Fruit fly (Drosophila melanogaster) whole organism, embryonic: ENCODE results near the gene CG14805.
A peak's percentile ranks its signal among the peaks of the same experiment; 100 is the strongest.

Experiments used
- Antp ChIP-seq: fragments of 200-800 bp; sonication (Bioruptor generic); optimal IDR thresholded peaks from 3 replicates; lab custom pipeline; 2016; ENCODE audit warnings: missing biosample characterization, missing genetic modification characterization
- Atf-2 ChIP-seq: fragments of 200-800 bp; sonication (Bioruptor generic); optimal IDR thresholded peaks from 2 replicates; lab custom pipeline; 2016; ENCODE audit warnings: missing biosample characterization, missing genetic modification characterization
- Awh ChIP-seq: fragments of 200-800 bp; sonication (Bioruptor generic); IDR thresholded peaks from 2 replicates; pipeline ENCODE4, ENCODE4 v1.3.6; 2022; ENCODE audit warnings: missing biosample characterization, missing genetic modification characterization
- BEAF-32 ChIP-seq: fragments of 200-800 bp; sonication (Bioruptor generic); optimal IDR thresholded peaks from 3 replicates; lab custom pipeline; 2017; ENCODE audit warnings: missing biosample characterization, missing genetic modification characterization, mild to moderate bottlenecking, moderate library complexity, missing genetic modification reagents
- Blimp-1 ChIP-seq: fragments of 200-800 bp; sonication (Bioruptor generic); optimal IDR thresholded peaks from 3 replicates; lab custom pipeline; 2018; ENCODE audit warnings: missing biosample characterization, missing genetic modification characterization, mild to moderate bottlenecking, moderate library complexity, missing genetic modification reagents
- CG10462 ChIP-seq: fragments of 200-800 bp; sonication (Bioruptor generic); optimal IDR thresholded peaks from 2 replicates; lab custom pipeline; 2016; ENCODE audit warnings: missing biosample characterization, missing genetic modification characterization
- CG12071 ChIP-seq: fragments of 200-800 bp; sonication (Bioruptor generic); optimal IDR thresholded peaks from 3 replicates; lab custom pipeline; 2018; ENCODE audit warnings: missing biosample characterization, mild to moderate bottlenecking, missing genetic modification characterization
- CG13624 ChIP-seq: fragments of 200-800 bp; sonication (Bioruptor generic); optimal IDR thresholded peaks from 2 replicates; lab custom pipeline; 2016; ENCODE audit warnings: missing biosample characterization, missing genetic modification characterization
- CG15073 ChIP-seq: fragments of 200-800 bp; sonication (Bioruptor generic); optimal IDR thresholded peaks from 2 replicates; lab custom pipeline; 2016; ENCODE audit warnings: missing biosample characterization, missing genetic modification characterization
- CG15269 ChIP-seq: fragments of 200-800 bp; sonication (Bioruptor generic); optimal IDR thresholded peaks from 2 replicates; lab custom pipeline; 2018; ENCODE audit warnings: missing biosample characterization, mild to moderate bottlenecking, missing genetic modification characterization, moderate library complexity
- CG16815 ChIP-seq: fragments of 200-800 bp; sonication (Bioruptor generic); optimal IDR thresholded peaks from 3 replicates; lab custom pipeline; 2017; ENCODE audit warnings: missing biosample characterization, mild to moderate bottlenecking, missing genetic modification characterization
- CG18011 ChIP-seq: fragments of 200-800 bp; sonication (Bioruptor generic); optimal IDR thresholded peaks from 2 replicates; lab custom pipeline; 2017; ENCODE audit warnings: missing biosample characterization, missing genetic modification characterization, mild to moderate bottlenecking, moderate library complexity, missing genotype
- CG2875 ChIP-seq: fragments of 200-800 bp; sonication (Bioruptor generic); optimal IDR thresholded peaks from 2 replicates; lab custom pipeline; 2017; ENCODE audit warnings: missing biosample characterization, mild to moderate bottlenecking, missing genetic modification characterization, missing genetic modification reagents
- CG3065 ChIP-seq: fragments of 200-800 bp; sonication (Bioruptor generic); optimal IDR thresholded peaks from 2 replicates; lab custom pipeline; 2016; ENCODE audit warnings: missing biosample characterization, missing genetic modification characterization
- CG31388 ChIP-seq: fragments of 200-800 bp; sonication (Bioruptor generic); optimal IDR thresholded peaks from 2 replicates; lab custom pipeline; 2016; ENCODE audit warnings: missing biosample characterization, missing genetic modification characterization
- CG3847 ChIP-seq: fragments of 200-800 bp; sonication (Bioruptor generic); IDR thresholded peaks from 2 replicates; pipeline ENCODE4 v1.3.6; 2022; ENCODE audit warnings: missing biosample characterization, missing genetic modification characterization
- CG7928 ChIP-seq: fragments of 200-800 bp; sonication (Bioruptor generic); optimal IDR thresholded peaks from 2 replicates; lab custom pipeline; 2017; ENCODE audit warnings: missing biosample characterization, mild to moderate bottlenecking, missing genetic modification characterization
- CoRest ChIP-seq: fragments of 200-800 bp; sonication (Bioruptor generic); optimal IDR thresholded peaks from 3 replicates; lab custom pipeline; 2018; ENCODE audit warnings: missing biosample characterization, mild to moderate bottlenecking, missing genetic modification characterization, moderate library complexity
- D19A ChIP-seq: fragments of 200-800 bp; optimal IDR thresholded peaks from 3 replicates; lab custom pipeline; 2019; ENCODE audit warnings: missing biosample characterization, mild to moderate bottlenecking, missing genetic modification characterization, moderate library complexity
- E2f1 ChIP-seq: fragments of 200-800 bp; sonication (Bioruptor generic); IDR thresholded peaks from 2 replicates; pipeline ENCODE4 v1.3.6; 2022; ENCODE audit warnings: missing biosample characterization, missing genetic modification characterization
- Fer3 ChIP-seq: fragments of 200-800 bp; sonication (Bioruptor generic); optimal IDR thresholded peaks from 2 replicates; lab custom pipeline; 2018; ENCODE audit warnings: missing biosample characterization, mild to moderate bottlenecking, missing genetic modification characterization, moderate library complexity
- HLH54F ChIP-seq: fragments of 200-800 bp; sonication (Bioruptor generic); optimal IDR thresholded peaks from 3 replicates; lab custom pipeline; 2016; ENCODE audit warnings: missing biosample characterization, missing genetic modification characterization
- Hsf ChIP-seq: fragments of 200-800 bp; sonication (Bioruptor generic); optimal IDR thresholded peaks from 3 replicates; lab custom pipeline; 2016; ENCODE audit warnings: missing biosample characterization, missing genetic modification characterization
- NC2α ChIP-seq: fragments of 200-800 bp; sonication (Bioruptor generic); optimal IDR thresholded peaks from 2 replicates; lab custom pipeline; 2016; ENCODE audit warnings: missing biosample characterization, missing genetic modification characterization
- Optix ChIP-seq: fragments of 200-800 bp; sonication (Bioruptor generic); IDR thresholded peaks from 3 replicates; pipeline ENCODE4 v1.3.6; 2022; ENCODE audit warnings: missing biosample characterization, missing genetic modification characterization
- Ptx1 ChIP-seq: fragments of 200-800 bp; sonication (Bioruptor generic); IDR thresholded peaks from 2 replicates; pipeline ENCODE4 v1.3.6; 2022; ENCODE audit warnings: missing biosample characterization, missing genetic modification characterization
- Rfx ChIP-seq: fragments of 200-800 bp; sonication (Bioruptor generic); IDR thresholded peaks from 2 replicates; pipeline ENCODE4 v1.3.6; 2022; ENCODE audit warnings: missing biosample characterization, missing genetic modification characterization
- Sry-δ ChIP-seq: fragments of 200-800 bp; sonication (Bioruptor generic); optimal IDR thresholded peaks from 2 replicates; lab custom pipeline; 2016; ENCODE audit warnings: missing biosample characterization, missing genetic modification characterization
- Taf1 ChIP-seq: fragments of 200-800 bp; sonication (Bioruptor generic); IDR thresholded peaks from 2 replicates; pipeline ENCODE4 v1.3.6; 2022; ENCODE audit warnings: missing biosample characterization, missing genetic modification characterization
- Usf ChIP-seq: fragments of 200-800 bp; sonication (Bioruptor generic); optimal IDR thresholded peaks from 2 replicates; lab custom pipeline; 2017; ENCODE audit warnings: missing genotype, missing biosample characterization, missing genetic modification characterization
- amos ChIP-seq: fragments of 200-800 bp; sonication (Bioruptor generic); IDR thresholded peaks from 2 replicates; pipeline ENCODE4 v1.3.6; 2022; ENCODE audit warnings: missing biosample characterization, missing genetic modification characterization; ENCODE audit not compliant: partially characterized antibody
- caup ChIP-seq: fragments of 200-800 bp; sonication (Bioruptor generic); optimal IDR thresholded peaks from 3 replicates; lab custom pipeline; 2017; ENCODE audit warnings: missing biosample characterization, mild to moderate bottlenecking, missing genetic modification characterization, moderate library complexity; ENCODE audit not compliant: severe bottlenecking
- cg ChIP-seq: fragments of 200-800 bp; sonication (Bioruptor generic); optimal IDR thresholded peaks from 3 replicates; lab custom pipeline; 2019; ENCODE audit warnings: missing biosample characterization, mild to moderate bottlenecking, missing genetic modification characterization, moderate library complexity
- crp ChIP-seq, 2 experiments: fragments of 200-800 bp; sonication (Bioruptor generic); optimal IDR thresholded peaks; 2 replicates in 1 of 2; 3 replicates in 1 of 2; lab custom pipeline; 2017; ENCODE audit warnings: missing biosample characterization in 2 of 2, missing genetic modification characterization in 2 of 2, mild to moderate bottlenecking in 1 of 2, moderate library complexity in 1 of 2
- disco-r ChIP-seq: fragments of 200-800 bp; sonication (Bioruptor generic); optimal IDR thresholded peaks from 2 replicates; lab custom pipeline; 2016; ENCODE audit warnings: missing biosample characterization, missing genetic modification characterization
- dpn ChIP-seq, 2 experiments: fragments of 200-800 bp; sonication (Bioruptor generic); optimal IDR thresholded peaks; 3 replicates each; lab custom pipeline; 2016; ENCODE audit warnings: missing biosample characterization in 2 of 2, missing genetic modification characterization in 2 of 2
- exex ChIP-seq: fragments of 200-800 bp; sonication (Bioruptor generic); optimal IDR thresholded peaks from 4 replicates; lab custom pipeline; 2018; ENCODE audit warnings: missing biosample characterization, mild to moderate bottlenecking, missing genetic modification characterization, moderate library complexity
- fd64A ChIP-seq: fragments of 200-800 bp; sonication (Bioruptor generic); optimal IDR thresholded peaks from 3 replicates; lab custom pipeline; 2018; ENCODE audit warnings: missing biosample characterization, mild to moderate bottlenecking, missing genetic modification characterization
- fru ChIP-seq: fragments of >200 bp; optimal IDR thresholded peaks from 2 replicates; lab custom pipeline; 2017
- fu2 ChIP-seq: fragments of 200-800 bp; sonication (Bioruptor generic); optimal IDR thresholded peaks from 2 replicates; lab custom pipeline; 2016; ENCODE audit warnings: missing biosample characterization, missing genetic modification characterization
- gcm ChIP-seq: fragments of 200-800 bp; sonication (Bioruptor generic); optimal IDR thresholded peaks from 2 replicates; lab custom pipeline; 2019; ENCODE audit warnings: missing biosample characterization, mild to moderate bottlenecking, missing genetic modification characterization, moderate library complexity
- hbn ChIP-seq: fragments of 200-800 bp; sonication (Bioruptor generic); IDR thresholded peaks from 2 replicates; pipeline ENCODE4 v1.3.6; 2022; ENCODE audit warnings: missing biosample characterization, missing genetic modification characterization; ENCODE audit not compliant: partially characterized antibody
- insv ChIP-seq, 2 experiments: fragments of 200-800 bp; sonication (Bioruptor generic); optimal IDR thresholded peaks; 3 replicates each; lab custom pipeline; 2016 to 2018; ENCODE audit warnings: missing biosample characterization in 2 of 2, missing genetic modification characterization in 2 of 2
- jigr1 ChIP-seq: fragments of 200-800 bp; sonication (Bioruptor generic); IDR thresholded peaks from 3 replicates; pipeline ENCODE4 v1.3.6; 2022; ENCODE audit warnings: missing biosample characterization, missing genetic modification characterization
- maf-S ChIP-seq: fragments of 200-800 bp; sonication (Bioruptor generic); optimal IDR thresholded peaks from 2 replicates; lab custom pipeline; 2016; ENCODE audit warnings: missing biosample characterization, missing genetic modification characterization
- oc ChIP-seq: fragments of 200-800 bp; sonication (Bioruptor generic); optimal IDR thresholded peaks from 2 replicates; lab custom pipeline; 2018; ENCODE audit warnings: missing biosample characterization, mild to moderate bottlenecking, missing genetic modification characterization, moderate library complexity
- rib ChIP-seq: fragments of 200-800 bp; sonication (Bioruptor generic); IDR thresholded peaks from 2 replicates; pipeline ENCODE4 v1.3.6; 2022; ENCODE audit warnings: missing biosample characterization, missing genetic modification characterization
- schlank ChIP-seq: fragments of 200-800 bp; sonication (Bioruptor generic); optimal IDR thresholded peaks from 2 replicates; lab custom pipeline; 2018; ENCODE audit warnings: missing biosample characterization, mild to moderate bottlenecking, missing genetic modification characterization
- slou ChIP-seq: fragments of 200-800 bp; sonication (Bioruptor generic); optimal IDR thresholded peaks from 3 replicates; lab custom pipeline; 2016; ENCODE audit warnings: missing biosample characterization, missing genetic modification characterization
- toy ChIP-seq: fragments of 200-800 bp; sonication (Bioruptor generic); IDR thresholded peaks from 2 replicates; pipeline ENCODE4 v1.3.6; 2022; ENCODE audit warnings: missing biosample characterization, missing genetic modification characterization
- tx ChIP-seq: fragments of 200-800 bp; sonication (Bioruptor generic); optimal IDR thresholded peaks from 2 replicates; lab custom pipeline; 2016; ENCODE audit warnings: missing biosample characterization, missing genetic modification characterization

CG14805 gene

DNA sequence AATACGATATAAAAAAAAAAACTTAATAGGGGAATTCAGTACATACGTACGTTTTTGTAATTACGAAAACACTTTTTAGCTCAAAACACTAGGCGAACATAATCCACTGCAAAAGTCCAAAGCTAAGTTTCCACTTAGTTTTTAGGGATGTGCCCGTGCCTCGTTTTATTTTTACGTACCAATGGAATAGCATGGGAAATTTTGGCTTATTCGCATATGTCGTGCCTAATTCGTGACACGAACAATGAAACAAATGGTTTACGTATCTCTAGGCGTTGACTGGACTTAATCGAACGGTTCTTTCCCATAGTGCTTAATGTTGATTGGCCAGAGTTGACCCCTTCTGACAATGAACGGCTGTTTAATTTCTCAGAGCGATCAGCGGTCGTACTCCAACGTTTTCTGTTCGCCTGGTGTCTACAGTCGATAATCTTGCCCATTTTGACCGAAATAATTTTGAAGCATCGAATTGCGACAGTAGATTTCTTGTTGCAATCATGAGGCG, 2.5 kb downstream of the CG14805 start, which contains the start of gene CG14818 (continued):
- TF ChIP-seq toy (GFP tag; lab: Robert Waterston, UW) (no peak), CG16815 (GFP tag; lab: Kevin White, UChicago) (peak; percentile 17), Atf-2 (peak; percentile 53), rib (GFP tag; lab: Robert Waterston, UW) (no peak), D19A (tag; lab: Kevin White, UChicago) (peak; percentile 0), CG12071 (peak; percentile 45), hbn (GFP tag; lab: Robert Waterston, UW) (peak; percentile 90), schlank (tag; lab: Kevin White, UChicago) (peak; percentile 42), dpn (GFP tag; optimal IDR thresholded peaks at IDR 0.05; lab: Kevin White, UChicago) (peak; percentile 59 to 61), exex (tag; lab: Kevin White, UChicago) (no peak), Antp (GFP tag; lab: Kevin White, UChicago) (peak; percentile 76), HLH54F (peak; percentile 44), cg (no peak), jigr1 (GFP tag; lab: Robert Waterston, UW) (no peak), fu2 (GFP tag; lab: Kevin White, UChicago) (peak; percentile 63), E2f1 (GFP tag; lab: Robert Waterston, UW) (peak; percentile 51; the same call in 1 of the 2 replicates), CG3847 (GFP tag; lab: Robert Waterston, UW) (peak; percentile 58), CG2875 (GFP tag; lab: Kevin White, UChicago) (no peak), CG31388 (GFP tag; lab: Kevin White, UChicago) (no peak), Awh (GFP tag; lab: Robert Waterston, UW) (no peak), CG3065 (GFP tag; lab: Kevin White, UChicago) (no peak), CG13624 (GFP tag; lab: Kevin White, UChicago) (peak; percentile 47), disco-r (GFP tag; lab: Kevin White, UChicago) (peak; percentile 18), oc (tag; lab: Kevin White, UChicago) (no peak), maf-S (GFP tag; lab: Kevin White, UChicago) (peak; percentile 59), BEAF-32 (peak; percentile 83), CG18011 (no peak), crp (GFP tag; optimal IDR thresholded peaks at IDR 0.05; lab: Kevin White, UChicago) (no peak), Rfx (peak; percentile 82), insv (GFP tag; optimal IDR thresholded peaks at IDR 0.05; lab: Kevin White, UChicago) (peak in 1 of 2 experiments; percentile 81), amos (GFP tag; lab: Robert Waterston, UW) (peak; percentile 78), Sry-δ (GFP tag; lab: Kevin White, UChicago) (peak; percentile 88), Usf (GFP tag; lab: Kevin White, UChicago) (peak; percentile 9), Blimp-1 (GFP tag; lab: Kevin White, UChicago) (no peak), Fer3 (tag; lab: Kevin White, UChicago) (peak; percentile 70), Ptx1 (GFP tag; lab: Robert Waterston, UW) (peak; percentile 78), caup (GFP tag; lab: Kevin White, UChicago) (peak; percentile 72), CG10462 (GFP tag; lab: Kevin White, UChicago) (peak; percentile 14), CoRest (tag; lab: Kevin White, UChicago) (peak; percentile 66), NC2α (GFP tag; lab: Kevin White, UChicago) (no peak), fru (lab: Kevin White, UChicago) (no peak), Optix (peak; percentile 54; the same call in 2 of the 3 replicates), CG15073 (GFP tag; lab: Kevin White, UChicago) (no peak), Hsf (peak; percentile 49), slou (GFP tag; lab: Kevin White, UChicago) (no peak), fd64A (no peak), tx (GFP tag; lab: Kevin White, UChicago) (peak; percentile 24), gcm (peak; percentile 23), Taf1 (GFP tag; lab: Robert Waterston, UW) (no peak), CG7928 (GFP tag; lab: Kevin White, UChicago) (no peak), CG15269 (peak; percentile 67)
